Worm (Caenorhabditis elegans) whole organism, mixed stage, embryonic: ENCODE results near the gene Y49F6C.6.

Experiments used
- M03D4.4 ChIP-seq: sonication (generic microtip); optimal IDR thresholded peaks from 2 replicates; lab custom pipeline; 2017; ENCODE audit warnings: mild to moderate bottlenecking, missing genetic modification characterization, missing compliant biosample characterization
- bed-3 ChIP-seq: fragments of 200-800 bp; sonication (Bioruptor generic); optimal IDR thresholded peaks from 3 replicates; lab custom pipeline; 2018; ENCODE audit warnings: mild to moderate bottlenecking, missing genetic modification characterization, moderate library complexity, missing compliant biosample characterization
- blmp-1 ChIP-seq: fragments of 150-350 bp; optimal IDR thresholded peaks from 2 replicates; lab custom pipeline; 2014; ENCODE audit warnings: missing biosample characterization, missing genetic modification characterization
- ceh-83 ChIP-seq: fragments of 200-800 bp; sonication (Bioruptor generic); optimal IDR thresholded peaks from 2 replicates; lab custom pipeline; 2018; ENCODE audit warnings: mild to moderate bottlenecking, missing genetic modification characterization, missing compliant biosample characterization
- cnd-1 ChIP-seq: fragments of 200-800 bp; sonication (Bioruptor generic); optimal IDR thresholded peaks from 2 replicates; lab custom pipeline; 2018; ENCODE audit warnings: mild to moderate bottlenecking, missing genetic modification characterization, missing compliant biosample characterization
- drap-1 ChIP-seq: fragments of 200-800 bp; sonication (Bioruptor generic); optimal IDR thresholded peaks from 3 replicates; lab custom pipeline; 2018; ENCODE audit warnings: mild to moderate bottlenecking, missing genetic modification characterization, missing compliant biosample characterization
- elt-3 ChIP-seq: fragments of 150-350 bp; optimal IDR thresholded peaks from 2 replicates; lab custom pipeline; 2014; ENCODE audit warnings: missing biosample characterization, missing genetic modification characterization
- flh-1 ChIP-seq: fragments of 200-800 bp; sonication (Bioruptor generic); optimal IDR thresholded peaks from 2 replicates; lab custom pipeline; 2018; ENCODE audit warnings: mild to moderate bottlenecking, missing genetic modification characterization, moderate library complexity, missing compliant biosample characterization
- ham-2 ChIP-seq: fragments of 200-800 bp; sonication (Bioruptor generic); optimal IDR thresholded peaks from 2 replicates; lab custom pipeline; 2018; ENCODE audit warnings: mild to moderate bottlenecking, missing genetic modification characterization, missing compliant biosample characterization
- hlh-1 ChIP-seq: fragments of 150-350 bp; optimal IDR thresholded peaks from 2 replicates; lab custom pipeline; 2014; ENCODE audit warnings: missing biosample characterization, missing genetic modification reagents, missing genetic modification characterization
- lin-13 ChIP-seq: fragments of 150-350 bp; optimal IDR thresholded peaks from 2 replicates; lab custom pipeline; 2014; ENCODE audit warnings: missing biosample characterization, missing genetic modification characterization
- lin-32 ChIP-seq: fragments of 200-800 bp; sonication (Bioruptor generic); optimal IDR thresholded peaks from 2 replicates; lab custom pipeline; 2018; ENCODE audit warnings: mild to moderate bottlenecking, missing genetic modification characterization, missing compliant biosample characterization
- mab-5 ChIP-seq: fragments of 150-350 bp; optimal IDR thresholded peaks from 2 replicates; lab custom pipeline; 2014; ENCODE audit warnings: missing biosample characterization, missing genetic modification characterization
- mep-1 ChIP-seq: fragments of 150-350 bp; optimal IDR thresholded peaks from 2 replicates; lab custom pipeline; 2017; ENCODE audit warnings: missing biosample characterization, missing genetic modification reagents, missing genetic modification characterization, inconsistent platforms
- nhr-12 ChIP-seq: fragments of 150-350 bp; optimal IDR thresholded peaks from 2 replicates; lab custom pipeline; 2014; ENCODE audit warnings: missing biosample characterization, missing genetic modification characterization
- nhr-2 ChIP-seq: fragments of 150-350 bp; optimal IDR thresholded peaks from 2 replicates; lab custom pipeline; 2014; ENCODE audit warnings: missing biosample characterization, missing genetic modification characterization
- nhr-237 ChIP-seq: fragments of 150-350 bp; optimal IDR thresholded peaks from 2 replicates; lab custom pipeline; 2014; ENCODE audit warnings: missing biosample characterization, missing genetic modification characterization
- nhr-28 ChIP-seq: fragments of 150-350 bp; optimal IDR thresholded peaks from 2 replicates; lab custom pipeline; 2014; ENCODE audit warnings: missing biosample characterization, missing genetic modification characterization
- nhr-76 ChIP-seq: sonication (generic microtip); optimal IDR thresholded peaks from 2 replicates; lab custom pipeline; 2017; ENCODE audit warnings: missing biosample characterization, missing genetic modification characterization
- sem-2 ChIP-seq: fragments of 200-800 bp; sonication (Bioruptor generic); optimal IDR thresholded peaks from 2 replicates; lab custom pipeline; 2018; ENCODE audit warnings: mild to moderate bottlenecking, missing genetic modification characterization, missing compliant biosample characterization
- snpc-4 ChIP-seq: fragments of 150-350 bp; optimal IDR thresholded peaks from 2 replicates; lab custom pipeline; 2014; ENCODE audit warnings: missing biosample characterization, missing genetic modification characterization
- sptf-1 ChIP-seq: sonication (generic microtip); optimal IDR thresholded peaks from 2 replicates; lab custom pipeline; 2017; ENCODE audit warnings: mild to moderate bottlenecking, missing genetic modification characterization, moderate library complexity, missing compliant biosample characterization
- tbx-8 ChIP-seq: fragments of 200-800 bp; sonication (Bioruptor generic); optimal IDR thresholded peaks from 2 replicates; lab custom pipeline; 2018; ENCODE audit warnings: mild to moderate bottlenecking, missing genetic modification characterization, moderate library complexity, missing compliant biosample characterization
- unc-120 ChIP-seq: sonication (generic microtip); optimal IDR thresholded peaks from 2 replicates; lab custom pipeline; 2017; ENCODE audit warnings: missing genetic modification characterization, missing compliant biosample characterization; ENCODE audit not compliant: poor library complexity, severe bottlenecking
- unc-39 ChIP-seq: fragments of 150-350 bp; optimal IDR thresholded peaks from 2 replicates; lab custom pipeline; 2014; ENCODE audit warnings: missing biosample characterization, missing genetic modification characterization
- unc-62 ChIP-seq: fragments of 150-350 bp; optimal IDR thresholded peaks from 2 replicates; lab custom pipeline; 2014; ENCODE audit warnings: missing biosample characterization, missing genetic modification reagents, missing genetic modification characterization
- zip-8 ChIP-seq: fragments of 150-350 bp; optimal IDR thresholded peaks from 2 replicates; lab custom pipeline; 2014; ENCODE audit warnings: missing biosample characterization, missing genetic modification characterization
- ztf-11 ChIP-seq: fragments of 150-350 bp; optimal IDR thresholded peaks from 2 replicates; lab custom pipeline; 2014; ENCODE audit warnings: missing biosample characterization, missing genetic modification characterization

The Y49F6C.6 gene

DNA sequence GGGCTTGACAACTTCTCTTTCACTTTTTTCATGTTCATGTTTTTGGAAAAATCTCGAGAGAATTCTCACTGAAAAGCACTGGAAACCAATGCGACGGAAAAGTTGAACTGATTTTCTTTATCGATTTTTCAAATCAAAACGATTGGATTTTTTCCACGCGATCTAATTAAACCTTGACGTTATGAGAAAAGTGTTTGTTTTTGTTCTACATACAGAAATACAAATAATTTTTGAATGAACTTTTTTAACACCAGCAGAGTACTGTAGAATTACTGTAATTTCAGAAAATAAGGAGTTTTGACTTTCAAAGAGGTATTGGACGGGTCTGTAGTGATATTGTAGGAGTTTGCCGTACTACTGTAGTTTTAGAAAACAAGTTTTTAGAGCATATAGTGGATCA lies 35.9 kb upstream of the Y49F6C.6 start, which contains the start of gene nep-10:
Gene nep-10, minus strand, starts transcription at position 101 of the 400 bp plus-strand sequence.
- TF ChIP-seq nhr-2 (tag; lab: Kevin White, UChicago) (no peak), ztf-11 (tag; lab: Kevin White, UChicago) (no peak), M03D4.4 (tag; lab: Kevin White, UChicago) (no peak), drap-1 (GFP tag; lab: Kevin White, UChicago) (no peak), lin-13 (tag; lab: Kevin White, UChicago) (no peak), lin-32 (GFP tag; lab: Kevin White, UChicago) (no peak), unc-62 (GFP tag; lab: Kevin White, UChicago) (no peak), mep-1 (tag; lab: Kevin White, UChicago) (no peak), unc-39 (tag; lab: Kevin White, UChicago) (no peak), ham-2 (GFP tag; lab: Kevin White, UChicago) (no peak), hlh-1 (no peak), flh-1 (GFP tag; lab: Kevin White, UChicago) (no peak), nhr-28 (tag; lab: Kevin White, UChicago) (no peak), mab-5 (no peak), sem-2 (GFP tag; lab: Kevin White, UChicago) (no peak), ceh-83 (GFP tag; lab: Kevin White, UChicago) (no peak), tbx-8 (GFP tag; lab: Kevin White, UChicago) (no peak)
- TF ChIP-seq, all 35 proteins: peak for 0

DNA sequence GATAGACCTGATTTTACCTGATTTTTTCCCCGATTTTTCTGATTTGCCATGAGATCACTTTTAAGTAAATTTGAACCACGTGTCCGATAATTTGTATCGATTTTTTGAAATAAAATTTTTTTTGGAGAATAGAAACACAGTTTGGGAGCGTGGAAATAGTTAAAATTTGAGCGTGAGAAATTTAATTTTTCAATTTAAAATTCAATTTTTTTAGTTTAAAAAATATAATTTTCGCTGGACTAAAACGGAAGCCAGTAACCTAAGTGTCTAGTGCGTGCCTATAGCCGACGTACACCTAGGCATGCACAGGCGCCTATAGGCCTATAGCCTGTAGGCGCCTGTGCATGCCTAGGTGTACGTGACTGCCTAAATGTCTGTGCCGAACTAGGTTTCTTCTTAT lies 32.2 kb upstream of the Y49F6C.6 start, which contains the start of gene nep-9:
Gene nep-9, minus strand, starts transcription at position 101 of the 400 bp plus-strand sequence.
- TF ChIP-seq lin-32 (GFP tag; lab: Kevin White, UChicago) (no peak), mab-5 (no peak), drap-1 (GFP tag; lab: Kevin White, UChicago) (no peak)

DNA sequence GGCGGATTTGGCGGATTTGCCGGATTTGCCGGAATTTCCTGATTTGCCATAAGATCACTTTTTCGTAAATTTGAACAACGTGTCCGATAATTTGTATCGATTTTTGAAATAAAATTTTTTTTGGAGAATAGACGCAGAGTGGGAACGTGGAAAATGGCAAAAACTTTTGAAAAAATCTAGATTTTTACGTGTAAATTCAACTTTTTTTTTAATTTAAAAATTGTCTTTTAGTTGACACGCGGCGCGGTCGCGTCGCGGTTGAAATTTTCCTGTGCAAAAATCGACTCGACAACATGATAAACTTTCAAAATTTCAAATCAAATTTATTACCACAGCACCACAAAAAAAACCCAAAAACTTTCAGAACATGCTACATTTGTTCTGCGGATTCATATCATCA lies 28.5 kb upstream of the Y49F6C.6 start, which contains the start of gene nep-20:
Gene nep-20, minus strand, starts transcription at position 101 of the 400 bp plus-strand sequence.
- TF ChIP-seq mep-1 (tag; lab: Kevin White, UChicago) = no peak
- no peak for TF ChIP-seq nhr-12 (tag; lab: Kevin White, UChicago)
- TF ChIP-seq nhr-237 (tag; lab: Kevin White, UChicago) = no peak
- no peak for TF ChIP-seq lin-13 (tag; lab: Kevin White, UChicago)

DNA sequence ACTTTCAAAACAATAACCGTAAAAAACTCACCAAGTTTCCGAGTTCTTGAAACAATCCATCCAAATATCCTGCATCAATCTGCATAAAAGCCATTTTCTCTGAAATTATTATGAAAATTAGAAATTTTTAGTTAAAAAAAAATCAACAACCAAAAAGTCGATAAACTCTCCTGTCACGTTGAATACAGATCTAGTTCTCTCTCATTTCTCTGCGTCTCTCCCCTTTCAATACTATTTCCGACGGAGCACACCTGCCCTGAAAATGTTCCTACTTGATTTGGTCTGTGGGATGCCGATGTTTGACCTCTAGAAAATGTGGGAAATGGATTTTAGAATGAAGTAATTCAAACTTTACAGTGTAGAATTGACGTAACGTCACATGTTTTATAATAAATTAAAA lies 20.5 kb upstream of the Y49F6C.6 start, which contains the start of gene T06D4.6:
Gene T06D4.6, minus strand, starts transcription at position 101 of the 400 bp plus-strand sequence.
- TF ChIP-seq ztf-11 (tag; lab: Kevin White, UChicago) = no peak

DNA sequence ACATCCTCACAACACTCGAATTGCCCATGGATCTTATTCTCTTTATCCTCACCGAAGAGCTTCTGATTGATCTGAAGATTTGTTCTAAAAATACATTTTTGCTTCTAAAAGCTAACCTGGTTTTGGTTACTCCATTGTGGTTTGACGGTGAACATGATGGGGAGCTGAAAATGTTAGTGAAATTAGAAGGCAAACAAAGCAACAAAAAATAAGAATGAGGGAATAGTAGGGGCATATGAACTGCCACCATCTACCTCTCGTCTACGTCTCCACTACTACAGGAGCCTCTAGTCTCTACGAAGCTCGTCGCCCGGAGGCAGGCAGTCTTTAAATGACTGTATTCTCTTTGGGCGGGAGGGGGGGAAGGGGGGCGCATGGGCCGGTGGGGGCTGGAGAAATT lies 18.7 kb upstream of the Y49F6C.6 start, which contains the start of gene T06D4.2:
Gene T06D4.2, minus strand, starts transcription at position 170 of the 400 bp plus-strand sequence.
- TF ChIP-seq hlh-1 (no peak), elt-3 (tag; lab: Kevin White, UChicago) (no peak), M03D4.4 (tag; lab: Kevin White, UChicago) (no peak), tbx-8 (GFP tag; lab: Kevin White, UChicago) (no peak), bed-3 (GFP tag; lab: Kevin White, UChicago) (no peak), mab-5 (no peak), snpc-4 (no peak), blmp-1 (no peak)
- TF ChIP-seq, all 35 proteins: peak for 0

DNA sequence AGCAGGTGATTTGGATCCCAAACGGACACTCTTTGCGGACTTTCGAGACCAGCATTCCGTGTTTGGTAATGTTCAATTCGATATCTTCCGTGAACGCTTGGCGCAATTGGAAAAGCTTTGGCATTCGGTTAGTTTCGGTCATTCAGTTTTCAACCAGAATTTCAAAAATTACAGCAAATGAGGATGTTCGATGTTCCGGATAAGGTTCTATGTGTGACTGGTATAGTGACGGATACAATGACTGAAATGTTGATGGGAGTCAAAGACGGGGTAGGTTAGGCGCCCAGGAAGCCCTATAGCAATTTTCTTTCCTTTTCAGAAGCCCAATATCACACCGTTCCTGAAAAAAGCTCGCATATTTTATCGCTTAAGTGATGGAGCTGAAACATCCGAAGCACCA lies 16.1 kb upstream of the Y49F6C.6 start:
- no peak for TF ChIP-seq nhr-2 (tag; lab: Kevin White, UChicago)
- TF ChIP-seq blmp-1 = no peak
- no peak for TF ChIP-seq sem-2 (GFP tag; lab: Kevin White, UChicago)
- TF ChIP-seq zip-8 (tag; lab: Kevin White, UChicago) = no peak
- no peak for TF ChIP-seq nhr-237 (tag; lab: Kevin White, UChicago)
- TF ChIP-seq cnd-1 (tag; lab: Kevin White, UChicago) = no peak
- no peak for TF ChIP-seq ceh-83 (GFP tag; lab: Kevin White, UChicago)
- no peak for TF ChIP-seq nhr-76
- no peak for TF ChIP-seq bed-3 (GFP tag; lab: Kevin White, UChicago)
- TF ChIP-seq sptf-1 (tag; lab: Kevin White, UChicago) = no peak
- TF ChIP-seq mab-5 = no peak
- TF ChIP-seq, all 35 proteins: peak for 0

DNA sequence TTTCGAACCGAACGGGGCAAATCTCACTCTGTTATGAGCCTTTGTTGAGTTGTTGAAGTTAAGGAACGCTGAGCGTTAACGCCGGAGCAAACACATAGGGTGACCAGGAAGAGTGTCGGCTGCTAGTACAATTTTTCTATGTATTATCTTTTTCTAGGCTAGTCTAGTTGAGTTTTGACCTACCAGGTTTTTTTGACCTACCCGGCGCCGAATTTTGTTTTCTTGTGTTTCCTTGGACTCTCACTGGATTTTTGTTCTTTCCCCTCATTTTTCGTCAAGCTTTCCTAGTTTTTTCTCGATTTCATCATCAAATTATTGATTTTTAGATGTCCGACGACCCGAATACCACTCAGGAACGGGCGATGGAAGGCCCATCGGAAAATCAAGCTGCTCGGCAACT lies 14.5 kb upstream of the Y49F6C.6 start, which contains the start of gene T06D4.1:
Gene T06D4.1, plus strand, starts transcription at position 321 of the 400 bp plus-strand sequence.
- TF ChIP-seq mep-1 (tag; lab: Kevin White, UChicago) (no peak), snpc-4 (no peak), zip-8 (tag; lab: Kevin White, UChicago) (no peak), lin-13 (tag; lab: Kevin White, UChicago) (no peak), M03D4.4 (tag; lab: Kevin White, UChicago) (no peak), mab-5 (no peak), unc-120 (no peak)
